Worm (Caenorhabditis elegans) whole organism, L3 larva: ENCODE results near the gene B0294.1.

Experiments used
- ama-1 ChIP-seq: fragments of 150-350 bp; optimal IDR thresholded peaks from 2 replicates; lab custom pipeline; 2018
- ceh-28 ChIP-seq: fragments of 150-350 bp; optimal IDR thresholded peaks from 2 replicates; lab custom pipeline; 2014; ENCODE audit warnings: missing biosample characterization, missing genetic modification reagents, missing genetic modification characterization
- ceh-9 ChIP-seq: sonication (generic microtip); optimal IDR thresholded peaks from 2 replicates; lab custom pipeline; 2018; ENCODE audit warnings: missing biosample characterization, missing genetic modification characterization
- fos-1 ChIP-seq: fragments of 150-350 bp; optimal IDR thresholded peaks from 2 replicates; lab custom pipeline; 2014; ENCODE audit warnings: missing biosample characterization, missing genetic modification characterization
- jun-1 ChIP-seq: fragments of 150-350 bp; optimal IDR thresholded peaks from 2 replicates; lab custom pipeline; 2014; ENCODE audit warnings: missing biosample characterization, missing genetic modification reagents, missing genetic modification characterization
- lin-15B ChIP-seq: fragments of 150-350 bp; optimal IDR thresholded peaks from 2 replicates; lab custom pipeline; 2014; ENCODE audit warnings: missing biosample characterization, missing genetic modification characterization
- nhr-11 ChIP-seq: fragments of 150-350 bp; optimal IDR thresholded peaks from 2 replicates; lab custom pipeline; 2014; ENCODE audit warnings: missing biosample characterization, missing genetic modification characterization
- sea-2 ChIP-seq: fragments of 150-350 bp; sonication (generic microtip); optimal IDR thresholded peaks from 4 replicates; lab custom pipeline; 2014; ENCODE audit warnings: missing biosample characterization, missing genetic modification reagents, missing genetic modification characterization
- unc-39 ChIP-seq: sonication (generic microtip); optimal IDR thresholded peaks from 4 replicates; lab custom pipeline; 2017; ENCODE audit warnings: missing biosample characterization, missing genetic modification characterization
- unc-62 ChIP-seq: fragments of 150-350 bp; sonication (generic microtip); optimal IDR thresholded peaks from 4 replicates; lab custom pipeline; 2014; ENCODE audit warnings: missing biosample characterization, missing genetic modification reagents, missing genetic modification characterization
- ztf-11 ChIP-seq: fragments of 150-350 bp; optimal IDR thresholded peaks from 2 replicates; lab custom pipeline; 2014; ENCODE audit warnings: missing biosample characterization, missing genetic modification characterization

DNA sequence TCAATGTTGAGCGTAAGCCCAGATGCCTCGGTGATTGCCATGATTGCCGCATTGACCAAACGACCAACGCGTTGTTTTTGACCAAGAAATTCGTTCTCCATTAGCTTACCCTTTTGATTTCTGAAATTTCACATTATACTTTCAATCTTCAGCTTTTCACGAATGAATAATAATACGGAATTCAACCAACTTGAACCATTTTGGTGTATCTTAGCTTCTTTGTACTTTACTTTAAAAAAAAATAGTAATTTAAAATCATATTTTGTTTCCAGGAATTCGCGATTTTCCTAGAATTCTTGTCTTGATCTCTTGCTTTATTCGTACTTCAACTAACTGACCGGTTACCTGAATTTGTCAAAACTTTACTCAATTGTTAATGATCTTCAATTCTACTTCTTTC, 27.0 kb upstream of the B0294.1 start, which contains the start of gene ZC53.2:
- TF ChIP-seq fos-1 (no peak), ceh-9 (no peak), ztf-11 (tag; lab: Kevin White, UChicago) (no peak), lin-15B (no peak), sea-2 (GFP tag; lab: Kevin White, UChicago) (no peak), unc-62 (GFP tag; lab: Kevin White, UChicago) (no peak), unc-39 (tag; lab: Kevin White, UChicago) (no peak), nhr-11 (tag; lab: Kevin White, UChicago) (no peak), ama-1 (lab: Kevin White, UChicago) (no peak), ceh-28 (tag; lab: Kevin White, UChicago) (no peak), jun-1 (tag; lab: Kevin White, UChicago) (no peak)
